Worm (Caenorhabditis elegans): Measurements from ENCODE around the gene C30F2.4.

- TF ChIP-seq F13H6.1 (tag; optimal IDR thresholded peaks at IDR 0.05) = no peak
- no peak for TF ChIP-seq pros-1 (tag; optimal IDR thresholded peaks at IDR 0.05)
- TF ChIP-seq ceh-14 (tag; optimal IDR thresholded peaks at IDR 0.05) = no peak
- TF ChIP-seq T23F11.4 (GFP tag; optimal IDR thresholded peaks at IDR 0.05) = no peak
- no peak for TF ChIP-seq ceh-19 (GFP tag; optimal IDR thresholded peaks at IDR 0.05)
- TF ChIP-seq ztf-16 (tag; optimal IDR thresholded peaks at IDR 0.05) = no peak
- no peak for TF ChIP-seq C38D4.7 (GFP tag; optimal IDR thresholded peaks at IDR 0.05)
- no peak for TF ChIP-seq elt-2 (tag; optimal IDR thresholded peaks at IDR 0.05)
- TF ChIP-seq ets-4 (tag; optimal IDR thresholded peaks at IDR 0.05) = no peak
- no peak for TF ChIP-seq unc-55 (GFP tag; optimal IDR thresholded peaks at IDR 0.05)
- no peak for TF ChIP-seq hlh-30 (tag; optimal IDR thresholded peaks at IDR 0.05; ENCODE audit: insufficient read depth)
Observed at ce11 chrX:16028980-16029379, 47.4 kb downstream of the C30F2.4 start.

Data from whole organism, late embryonic.